Worm (Caenorhabditis elegans) whole organism, late embryonic: ENCODE data around the gene T17A3.12.

Experiments used
- ceh-45 ChIP-seq: fragments of 200-800 bp; sonication (Bioruptor generic); IDR thresholded peaks from 2 replicates; pipeline ENCODE4 v1.3.6; 2022; ENCODE audit warnings: missing genetic modification reagents, missing genetic modification characterization, missing compliant biosample characterization
- dve-1 ChIP-seq: sonication (generic microtip); optimal IDR thresholded peaks from 2 replicates; lab custom pipeline; 2017; ENCODE audit warnings: antibody characterized with exemption, mild to moderate bottlenecking, missing genetic modification characterization, missing compliant biosample characterization
- hlh-15 ChIP-seq: sonication (generic microtip); optimal IDR thresholded peaks from 2 replicates; lab custom pipeline; 2016; ENCODE audit warnings: missing genetic modification characterization, missing compliant biosample characterization
- hlh-30 ChIP-seq: sonication (generic microtip); optimal IDR thresholded peaks from 2 replicates; lab custom pipeline; 2017; ENCODE audit warnings: antibody characterized with exemption, missing genetic modification characterization, missing compliant biosample characterization; ENCODE audit not compliant: insufficient read depth
- lin-11 ChIP-seq: fragments of 200-800 bp; sonication (Bioruptor generic); optimal IDR thresholded peaks from 2 replicates; lab custom pipeline; 2018; ENCODE audit warnings: mild to moderate bottlenecking, missing genetic modification characterization, missing compliant biosample characterization
- nhr-232 ChIP-seq: sonication (generic microtip); optimal IDR thresholded peaks from 2 replicates; lab custom pipeline; 2016; ENCODE audit warnings: missing genetic modification characterization, missing compliant biosample characterization
- odd-2 ChIP-seq: sonication (generic microtip); optimal IDR thresholded peaks from 2 replicates; lab custom pipeline; 2017; ENCODE audit warnings: antibody characterized with exemption, mild to moderate bottlenecking, missing genetic modification characterization, missing compliant biosample characterization
- pat-9 ChIP-seq: fragments of 200-800 bp; sonication (Bioruptor generic); optimal IDR thresholded peaks from 2 replicates; lab custom pipeline; 2018; ENCODE audit warnings: mild to moderate bottlenecking, missing genetic modification characterization, moderate library complexity, missing compliant biosample characterization
- sdc-2 ChIP-seq: sonication (generic microtip); optimal IDR thresholded peaks from 2 replicates; lab custom pipeline; 2016; ENCODE audit warnings: missing genotype, missing genetic modification characterization, missing compliant biosample characterization
- sox-2 ChIP-seq: fragments of 200-800 bp; sonication (Bioruptor generic); IDR thresholded peaks from 2 replicates; pipeline ENCODE4 v1.3.6; 2022; ENCODE audit warnings: missing genetic modification reagents, missing genetic modification characterization, missing compliant biosample characterization
- ttx-3 ChIP-seq: sonication (generic microtip); optimal IDR thresholded peaks from 2 replicates; lab custom pipeline; 2016; ENCODE audit warnings: missing genetic modification reagents, missing genetic modification characterization, missing compliant biosample characterization
- unc-42 ChIP-seq: sonication (generic microtip); optimal IDR thresholded peaks from 2 replicates; lab custom pipeline; 2016; ENCODE audit warnings: missing genotype, missing genetic modification characterization, missing compliant biosample characterization

DNA sequence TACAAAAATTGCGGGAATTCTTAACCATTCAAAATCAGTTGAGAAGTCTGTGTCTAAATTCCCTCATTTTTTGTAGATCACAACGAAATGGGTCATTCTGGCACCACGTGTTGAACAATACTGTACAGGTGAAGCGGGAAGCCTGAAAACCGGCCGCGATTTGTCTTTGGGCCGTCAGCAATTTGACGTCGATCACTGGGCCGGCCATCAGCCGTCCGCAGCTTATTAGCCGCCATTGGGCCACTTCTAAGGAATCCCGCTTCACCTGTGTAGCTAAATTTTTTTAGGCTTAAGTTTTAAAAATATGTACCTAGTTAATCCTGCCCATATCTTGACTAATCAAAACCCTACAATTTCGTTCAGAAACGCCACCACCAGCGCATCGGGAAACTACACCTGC, 14.7 kb upstream of the T17A3.12 start:
- TF ChIP-seq ceh-45: no peak
- no peak for TF ChIP-seq sox-2 (GFP tag; lab: Robert Waterston, UW)
- TF ChIP-seq hlh-30 (tag; lab: Kevin White, UChicago): no peak
- no peak for TF ChIP-seq pat-9
- TF ChIP-seq ttx-3 (tag; lab: Kevin White, UChicago): no peak
- TF ChIP-seq nhr-232: no peak
- no peak for TF ChIP-seq dve-1
- TF ChIP-seq unc-42 (tag; lab: Kevin White, UChicago): no peak
- TF ChIP-seq odd-2 (tag; lab: Kevin White, UChicago): no peak
- no peak for TF ChIP-seq sdc-2
- no peak for TF ChIP-seq lin-11
- no peak for TF ChIP-seq hlh-15 (tag; lab: Kevin White, UChicago)
